Fruit fly (Drosophila melanogaster) whole organism, embryonic: ENCODE measurements around the gene iav.
A peak's percentile ranks its signal among the peaks of the same experiment; 100 is the strongest.

ENCODE experiments used
- ATbp ChIP-seq: fragments of 200-800 bp; sonication (Bioruptor generic); optimal IDR thresholded peaks from 2 replicates; lab custom pipeline; 2017; ENCODE audit warnings: missing biosample characterization, mild to moderate bottlenecking, missing genetic modification characterization, missing genetic modification reagents
- Asciz ChIP-seq: fragments of 200-800 bp; sonication (Bioruptor generic); optimal IDR thresholded peaks from 2 replicates; lab custom pipeline; 2017; ENCODE audit warnings: missing biosample characterization, mild to moderate bottlenecking, missing genetic modification characterization, missing genetic modification reagents
- Bteb2 ChIP-seq: fragments of 200-800 bp; sonication (Bioruptor generic); optimal IDR thresholded peaks from 2 replicates; lab custom pipeline; 2016; ENCODE audit warnings: missing biosample characterization, missing genetic modification characterization
- C15 ChIP-seq: fragments of 200-800 bp; sonication (Bioruptor generic); IDR thresholded peaks from 3 replicates; pipeline ENCODE4 v1.3.6; 2022; ENCODE audit warnings: missing biosample characterization, missing genetic modification characterization
- CG10959 ChIP-seq: fragments of 200-800 bp; sonication (Bioruptor generic); IDR thresholded peaks from 2 replicates; pipeline ENCODE4 v1.3.6; 2022; ENCODE audit warnings: missing biosample characterization, missing genetic modification characterization
- CG14860 ChIP-seq: fragments of 200-800 bp; sonication (Bioruptor generic); IDR thresholded peaks from 3 replicates; pipeline ENCODE4 v1.3.6; 2022; ENCODE audit warnings: missing biosample characterization, missing genetic modification characterization; ENCODE audit not compliant: partially characterized antibody
- CG15269 ChIP-seq: fragments of 200-800 bp; sonication (Bioruptor generic); optimal IDR thresholded peaks from 2 replicates; lab custom pipeline; 2018; ENCODE audit warnings: missing biosample characterization, mild to moderate bottlenecking, missing genetic modification characterization, moderate library complexity
- CG1832 ChIP-seq: fragments of 200-800 bp; sonication (Bioruptor generic); optimal IDR thresholded peaks from 2 replicates; lab custom pipeline; 2017; ENCODE audit warnings: missing biosample characterization, mild to moderate bottlenecking, missing genetic modification characterization, inconsistent platforms
- CG2678 ChIP-seq: fragments of 200-800 bp; sonication (Bioruptor generic); optimal IDR thresholded peaks from 3 replicates; lab custom pipeline; 2019; ENCODE audit warnings: missing biosample characterization, mild to moderate bottlenecking, missing genetic modification characterization, moderate library complexity
- CG43689 ChIP-seq: fragments of 200-800 bp; sonication (Bioruptor generic); IDR thresholded peaks from 2 replicates; pipeline ENCODE4 v1.3.6; 2022; ENCODE audit warnings: missing biosample characterization, missing genetic modification characterization
- CG4404 ChIP-seq: fragments of 200-800 bp; sonication (Bioruptor generic); IDR thresholded peaks from 2 replicates; pipeline ENCODE4 v1.3.6; 2022; ENCODE audit warnings: missing biosample characterization, missing genetic modification characterization
- CG4617 ChIP-seq: fragments of 200-800 bp; sonication (Bioruptor generic); optimal IDR thresholded peaks from 3 replicates; lab custom pipeline; 2016; ENCODE audit warnings: missing biosample characterization, missing genetic modification characterization, borderline replicate concordance
- CG4820 ChIP-seq: fragments of 200-800 bp; sonication (Bioruptor generic); optimal IDR thresholded peaks from 3 replicates; lab custom pipeline; 2016; ENCODE audit warnings: missing biosample characterization, missing genetic modification characterization
- CG5180 ChIP-seq: fragments of 200-800 bp; sonication (Bioruptor generic); optimal IDR thresholded peaks from 3 replicates; lab custom pipeline; 2017; ENCODE audit warnings: missing biosample characterization, missing genetic modification characterization, mild to moderate bottlenecking, moderate library complexity, missing genetic modification reagents
- CG5953 ChIP-seq: fragments of 200-800 bp; sonication (Bioruptor generic); IDR thresholded peaks from 2 replicates; pipeline ENCODE4 v1.3.6; 2022; ENCODE audit warnings: missing biosample characterization, missing genetic modification characterization
- CG6765 ChIP-seq: fragments of 200-800 bp; sonication (Bioruptor generic); optimal IDR thresholded peaks from 3 replicates; lab custom pipeline; 2017; ENCODE audit warnings: missing biosample characterization, mild to moderate bottlenecking, missing genetic modification characterization
- CG7745 ChIP-seq: fragments of 200-800 bp; sonication (Bioruptor generic); optimal IDR thresholded peaks from 2 replicates; lab custom pipeline; 2018; ENCODE audit warnings: missing biosample characterization, mild to moderate bottlenecking, missing genetic modification characterization, moderate library complexity
- CG7963 ChIP-seq: fragments of 200-800 bp; sonication (Bioruptor generic); IDR thresholded peaks from 3 replicates; pipeline ENCODE4 v1.3.6; 2022; ENCODE audit warnings: missing biosample characterization, missing genetic modification characterization; ENCODE audit not compliant: partially characterized antibody
- CG9876 ChIP-seq: fragments of 200-800 bp; sonication (Bioruptor generic); optimal IDR thresholded peaks from 2 replicates; lab custom pipeline; 2016; ENCODE audit warnings: missing biosample characterization, missing genetic modification characterization
- CG9932 ChIP-seq: fragments of 200-800 bp; sonication (Bioruptor generic); IDR thresholded peaks from 2 replicates; pipeline ENCODE4 v1.3.6; 2022; ENCODE audit warnings: missing biosample characterization, missing genetic modification characterization
- CTCF ChIP-seq: fragments of 200-800 bp; sonication (Bioruptor generic); optimal IDR thresholded peaks from 2 replicates; lab custom pipeline; 2017; ENCODE audit warnings: missing biosample characterization, mild to moderate bottlenecking, missing genetic modification characterization, moderate library complexity
- D19A ChIP-seq: fragments of 200-800 bp; optimal IDR thresholded peaks from 3 replicates; lab custom pipeline; 2019; ENCODE audit warnings: missing biosample characterization, mild to moderate bottlenecking, missing genetic modification characterization, moderate library complexity
- Dp ChIP-seq: fragments of 200-800 bp; sonication (Bioruptor generic); optimal IDR thresholded peaks from 2 replicates; lab custom pipeline; 2018; ENCODE audit warnings: missing biosample characterization, mild to moderate bottlenecking, missing genetic modification characterization, moderate library complexity
- HHEX ChIP-seq: fragments of 200-800 bp; sonication (Bioruptor generic); optimal IDR thresholded peaks from 3 replicates; lab custom pipeline; 2017; ENCODE audit warnings: missing biosample characterization, mild to moderate bottlenecking, missing genetic modification characterization, missing genetic modification reagents
- Hand ChIP-seq: fragments of 200-800 bp; sonication (Bioruptor generic); optimal IDR thresholded peaks from 2 replicates; lab custom pipeline; 2017; ENCODE audit warnings: mild to moderate bottlenecking, missing biosample characterization, missing genetic modification reagents, missing genetic modification characterization
- Lhr ChIP-seq: fragments of 200-800 bp; sonication (Bioruptor generic); optimal IDR thresholded peaks from 3 replicates; lab custom pipeline; 2017; ENCODE audit warnings: mild to moderate bottlenecking, missing biosample characterization, missing genetic modification reagents, missing genetic modification characterization
- Lpt ChIP-seq: fragments of >200 bp; optimal IDR thresholded peaks from 2 replicates; lab custom pipeline; 2018; ENCODE audit warnings: missing biosample characterization, missing genetic modification characterization
- abd-A ChIP-seq: fragments of 200-800 bp; sonication (Bioruptor generic); optimal IDR thresholded peaks from 3 replicates; lab custom pipeline; 2019; ENCODE audit warnings: missing biosample characterization, mild to moderate bottlenecking, missing genetic modification characterization, moderate library complexity
- ac ChIP-seq: fragments of 200-800 bp; sonication (Bioruptor generic); optimal IDR thresholded peaks from 3 replicates; lab custom pipeline; 2017; ENCODE audit warnings: missing biosample characterization, mild to moderate bottlenecking, missing genetic modification characterization
- aop ChIP-seq: fragments of 200-800 bp; sonication (Bioruptor generic); IDR thresholded peaks from 2 replicates; pipeline ENCODE4 v1.3.6; 2022; ENCODE audit warnings: missing biosample characterization, missing genetic modification characterization
- bigmax ChIP-seq: fragments of 200-800 bp; sonication (Bioruptor generic); optimal IDR thresholded peaks from 2 replicates; lab custom pipeline; 2018; ENCODE audit warnings: missing biosample characterization, mild to moderate bottlenecking, missing genetic modification characterization
- bowl ChIP-seq: fragments of 200-800 bp; sonication (Bioruptor generic); IDR thresholded peaks from 2 replicates; pipeline ENCODE4 v1.3.6; 2022; ENCODE audit warnings: missing biosample characterization, missing genetic modification characterization
- cato ChIP-seq: fragments of 200-800 bp; sonication (Bioruptor generic); optimal IDR thresholded peaks from 2 replicates; lab custom pipeline; 2016; ENCODE audit warnings: missing biosample characterization, missing genetic modification characterization, borderline replicate concordance
- chm ChIP-seq: fragments of 200-800 bp; sonication (Bioruptor generic); IDR thresholded peaks from 2 replicates; pipeline ENCODE4 v1.3.6; 2022; ENCODE audit warnings: missing biosample characterization, missing genetic modification characterization
- crc ChIP-seq: fragments of 200-800 bp; sonication (Bioruptor generic); optimal IDR thresholded peaks from 2 replicates; lab custom pipeline; 2016; ENCODE audit warnings: missing biosample characterization, missing genetic modification characterization
- da ChIP-seq: fragments of 200-800 bp; sonication (Bioruptor generic); optimal IDR thresholded peaks from 2 replicates; lab custom pipeline; 2016; ENCODE audit warnings: missing biosample characterization, missing genetic modification characterization
- dan ChIP-seq: fragments of 200-800 bp; sonication (Bioruptor generic); IDR thresholded peaks from 2 replicates; pipeline ENCODE4 v1.3.6; 2022; ENCODE audit warnings: missing biosample characterization, missing genetic modification characterization
- dmrt99B ChIP-seq: fragments of 200-800 bp; sonication (Bioruptor generic); optimal IDR thresholded peaks from 2 replicates; lab custom pipeline; 2018; ENCODE audit warnings: missing biosample characterization, mild to moderate bottlenecking, missing genetic modification characterization, moderate library complexity
- ftz-f1 ChIP-seq: fragments of 200-800 bp; sonication (Bioruptor generic); optimal IDR thresholded peaks from 2 replicates; lab custom pipeline; 2016; ENCODE audit warnings: missing biosample characterization, missing genetic modification characterization
- gce ChIP-seq: fragments of 200-800 bp; sonication (Bioruptor generic); IDR thresholded peaks from 3 replicates; pipeline ENCODE4 v1.3.6; 2022; ENCODE audit warnings: missing biosample characterization, missing genetic modification characterization
- her ChIP-seq: fragments of 200-800 bp; sonication (Bioruptor generic); optimal IDR thresholded peaks from 2 replicates; lab custom pipeline; 2016; ENCODE audit warnings: missing biosample characterization, missing genetic modification characterization
- jigr1 ChIP-seq: fragments of 200-800 bp; sonication (Bioruptor generic); IDR thresholded peaks from 3 replicates; pipeline ENCODE4 v1.3.6; 2022; ENCODE audit warnings: missing biosample characterization, missing genetic modification characterization
- kay ChIP-seq: fragments of 200-800 bp; sonication (Bioruptor generic); optimal IDR thresholded peaks from 2 replicates; lab custom pipeline; 2016; ENCODE audit warnings: missing biosample characterization, missing genetic modification characterization
- lbe ChIP-seq: fragments of 200-800 bp; sonication (Bioruptor generic); optimal IDR thresholded peaks from 2 replicates; lab custom pipeline; 2016; ENCODE audit warnings: missing biosample characterization, mild to moderate bottlenecking, missing genetic modification characterization
- nau ChIP-seq: fragments of 200-800 bp; sonication (Bioruptor generic); optimal IDR thresholded peaks from 3 replicates; lab custom pipeline; 2017; ENCODE audit warnings: missing biosample characterization, mild to moderate bottlenecking, missing genetic modification characterization, missing genetic modification reagents
- salm ChIP-seq: fragments of 200-800 bp; sonication (Bioruptor generic); optimal IDR thresholded peaks from 2 replicates; lab custom pipeline; 2018; ENCODE audit warnings: missing biosample characterization, mild to moderate bottlenecking, missing genetic modification characterization
- scrt ChIP-seq: fragments of 200-800 bp; sonication (Bioruptor generic); optimal IDR thresholded peaks from 2 replicates; lab custom pipeline; 2018; ENCODE audit warnings: missing biosample characterization, mild to moderate bottlenecking, missing genetic modification characterization, moderate library complexity
- sens ChIP-seq: fragments of 200-800 bp; sonication (Bioruptor generic); peaks from one replicate; lab custom pipeline; 2016; ENCODE audit warnings: missing biosample characterization, missing genetic modification characterization
- so ChIP-seq: fragments of 200-800 bp; sonication (Bioruptor generic); IDR thresholded peaks from 3 replicates; pipeline ENCODE4 v1.3.6; 2022; ENCODE audit warnings: missing biosample characterization, missing genetic modification characterization
- sr ChIP-seq: fragments of 200-800 bp; sonication (Bioruptor generic); IDR thresholded peaks from 3 replicates; pipeline ENCODE4 v1.3.6; 2022; ENCODE audit warnings: missing biosample characterization, missing genetic modification characterization

The iav gene

DNA sequence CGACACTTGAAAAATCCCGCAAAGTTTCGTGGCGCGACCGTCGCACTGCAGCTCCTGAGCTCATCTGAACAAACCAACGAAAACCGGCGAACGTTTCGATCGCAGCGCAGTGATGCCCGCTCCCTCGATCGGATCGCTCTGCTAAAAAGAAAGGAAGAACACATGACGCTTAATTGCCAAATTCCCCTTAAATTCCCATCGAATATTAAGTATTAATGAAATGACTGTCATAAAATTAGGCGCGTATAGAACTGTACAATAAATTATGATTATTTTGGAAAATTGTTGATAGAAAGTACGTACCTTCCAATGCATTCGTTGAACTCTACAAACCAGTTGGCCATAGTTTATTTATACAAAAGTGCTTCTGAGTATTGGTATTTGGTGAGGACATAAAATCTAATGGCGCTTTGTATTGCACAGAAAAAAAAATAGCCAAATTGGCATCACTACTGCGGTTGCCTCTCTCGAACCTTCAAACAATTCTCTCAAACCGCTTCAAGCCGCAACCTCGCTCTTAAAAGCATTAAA lies 34.1 kb upstream of the iav start, which contains the start of gene shf (continued):
- TF ChIP-seq CG5180 (GFP tag; lab: Kevin White, UChicago): peak; percentile 98
- no peak for TF ChIP-seq D19A (tag; lab: Kevin White, UChicago)
- no peak for TF ChIP-seq abd-A (tag; lab: Kevin White, UChicago)
- TF ChIP-seq Bteb2 (GFP tag; lab: Kevin White, UChicago): no peak
- TF ChIP-seq ATbp (GFP tag; lab: Kevin White, UChicago): no peak
- no peak for TF ChIP-seq scrt (GFP tag; lab: Kevin White, UChicago)
- no peak for TF ChIP-seq HHEX
- TF ChIP-seq CG4404: no peak
- peak; percentile 34; the same call in 1 of the 3 replicates for TF ChIP-seq so
- no peak for TF ChIP-seq nau (GFP tag; lab: Kevin White, UChicago)
- no peak for TF ChIP-seq bigmax
- TF ChIP-seq sens: peak; percentile 49
- TF ChIP-seq da (GFP tag; lab: Kevin White, UChicago): no peak
- TF ChIP-seq chm (GFP tag; lab: Robert Waterston, UW): no peak
- TF ChIP-seq CTCF (GFP tag; lab: Kevin White, UChicago): no peak
- TF ChIP-seq Lpt: no peak

DNA sequence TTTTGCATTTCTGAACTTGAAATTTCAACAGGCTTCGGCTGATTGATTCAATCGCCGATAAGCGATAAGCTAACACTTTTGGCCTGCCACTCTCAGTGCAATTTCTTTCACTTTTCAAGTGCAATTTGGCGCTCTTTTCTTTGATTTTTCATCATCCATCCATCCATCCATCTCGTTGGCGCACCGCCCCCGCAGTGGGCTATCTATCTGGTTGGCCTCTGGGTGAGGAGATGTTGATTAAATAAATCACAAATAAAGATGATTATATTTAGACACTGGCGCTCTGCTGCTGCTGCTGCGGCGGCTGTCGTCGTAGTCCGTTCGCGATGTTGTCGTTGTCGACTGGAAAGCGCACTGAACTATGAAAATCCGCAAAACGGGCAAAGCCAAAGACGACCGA lies 22.8 kb upstream of the iav start:
- no peak for TF ChIP-seq CG4617 (GFP tag; lab: Kevin White, UChicago)
- TF ChIP-seq sr (GFP tag; lab: Robert Waterston, UW): peak; percentile 71; the same call in 2 of the 3 replicates

DNA sequence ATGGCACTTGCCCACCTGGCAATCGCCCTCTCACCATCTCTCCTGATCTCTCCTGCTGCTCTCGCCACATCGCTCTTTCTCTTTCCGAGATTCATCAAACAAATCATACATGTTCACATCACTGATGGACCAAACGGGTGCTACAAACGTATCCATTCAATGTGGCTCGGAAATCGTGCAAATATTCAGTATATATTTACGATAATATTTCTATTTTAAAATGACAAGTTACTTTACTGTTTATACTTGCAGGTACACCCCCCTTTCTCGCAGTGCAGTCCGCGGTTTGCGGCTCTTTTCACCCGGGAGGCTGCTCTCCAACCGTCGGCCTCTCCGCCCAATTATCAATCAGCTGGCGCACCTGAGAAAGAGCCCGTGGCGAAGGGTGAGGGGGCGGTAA lies 22.2 kb upstream of the iav start:
- TF ChIP-seq CG15269 (no peak), ftz-f1 (no peak), aop (GFP tag; lab: Robert Waterston, UW) (no peak), kay (no peak), crc (no peak), CG2678 (no peak), dmrt99B (no peak), Dp (no peak), Asciz (no peak), lbe (GFP tag; lab: Kevin White, UChicago) (no peak), CG5953 (GFP tag; lab: Robert Waterston, UW) (peak; percentile 45), Hand (GFP tag; lab: Kevin White, UChicago) (no peak), CG14860 (GFP tag; lab: Robert Waterston, UW) (no peak), bowl (no peak), dan (GFP tag; lab: Robert Waterston, UW) (no peak), cato (GFP tag; lab: Kevin White, UChicago) (no peak), CG4820 (GFP tag; lab: Kevin White, UChicago) (no peak), CG43689 (GFP tag; lab: Robert Waterston, UW) (no peak), sr (GFP tag; lab: Robert Waterston, UW) (no peak), CG7963 (GFP tag; lab: Robert Waterston, UW) (no peak), CG1832 (GFP tag; lab: Kevin White, UChicago) (no peak), salm (tag; lab: Kevin White, UChicago) (no peak), Lhr (no peak), CG10959 (GFP tag; lab: Robert Waterston, UW) (no peak), CG6765 (GFP tag; lab: Kevin White, UChicago) (no peak), CG9932 (peak; percentile 42; the same call in 1 of the 2 replicates), jigr1 (no peak), gce (no peak), C15 (GFP tag; lab: Robert Waterston, UW) (no peak), ac (GFP tag; lab: Kevin White, UChicago) (no peak), her (GFP tag; lab: Kevin White, UChicago) (no peak), CG7745 (tag; lab: Kevin White, UChicago) (no peak), CG9876 (no peak)
